Worm (Caenorhabditis elegans): ENCODE data around the gene ptc-1.

Gene ptc-1

DNA sequence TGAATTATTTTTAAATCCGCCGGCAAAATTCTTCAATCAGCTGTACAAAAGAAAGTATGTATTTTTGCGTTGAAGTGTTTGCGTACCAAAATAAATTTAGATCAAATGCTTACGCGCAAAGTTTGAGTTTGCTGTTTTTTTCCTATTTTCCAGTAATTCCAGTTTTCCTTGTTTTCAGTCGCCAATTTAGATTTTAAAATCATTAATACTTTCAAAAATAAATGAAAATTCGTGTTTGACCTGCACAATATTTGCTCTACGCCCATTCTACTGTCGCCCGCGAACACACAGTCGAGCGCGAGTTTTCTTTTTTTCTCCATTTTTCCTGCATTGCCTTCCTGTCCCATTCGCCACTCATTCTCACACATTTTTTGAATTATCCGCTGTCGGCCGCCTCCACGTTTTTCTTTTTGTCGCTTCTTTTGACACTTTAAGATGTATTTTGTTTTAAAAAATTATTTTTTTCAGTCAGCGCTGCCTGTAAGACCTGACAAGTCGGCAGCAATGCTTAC, at the start of gene ptc-1:
ptc-1 (plus strand) TSS at position 462 of the 512 bp plus-strand sequence.
- no peak for TF ChIP-seq sdz-12 (GFP tag; optimal IDR thresholded peaks at IDR 0.05)
- no peak for TF ChIP-seq madf-9 (GFP tag; conservative IDR thresholded peaks at IDR 0.05)
- no peak for TF ChIP-seq zfp-2 (tag; optimal IDR thresholded peaks at IDR 0.05)
- TF ChIP-seq arid-1 (GFP tag; conservative IDR thresholded peaks at IDR 0.05), result no peak
- no peak for TF ChIP-seq F10B5.3 (tag; optimal IDR thresholded peaks at IDR 0.05)
- TF ChIP-seq lin-1 (GFP tag; IDR thresholded peaks at IDR 0.05), result no peak
- TF ChIP-seq unc-130 (GFP tag; optimal IDR thresholded peaks at IDR 0.05), result peak; percentile 25

- peak in 1 of 2 experiments; percentile 33 for TF ChIP-seq lsy-2 (tag; optimal IDR thresholded peaks at IDR 0.05)
- TF ChIP-seq mes-2 (tag; optimal IDR thresholded peaks at IDR 0.05; ENCODE audit: poor library complexity, severe bottlenecking), result peak; percentile 45
- peak in 1 of 2 experiments; percentile 92 for TF ChIP-seq unc-62 (GFP tag; optimal IDR thresholded peaks at IDR 0.05 in 1 of 2)
- no peak for TF ChIP-seq unc-62 (tag; optimal IDR thresholded peaks at IDR 0.05)
- TF ChIP-seq spr-3 (GFP tag; optimal IDR thresholded peaks at IDR 0.05), result no peak
Measured at ce11 chrII:7845571-7846236, 47.3 kb upstream of the ptc-1 start, which contains the start of gene T09A5.4. TSS of gene T09A5.4 (plus strand) at chrII:7846186.

DNA sequence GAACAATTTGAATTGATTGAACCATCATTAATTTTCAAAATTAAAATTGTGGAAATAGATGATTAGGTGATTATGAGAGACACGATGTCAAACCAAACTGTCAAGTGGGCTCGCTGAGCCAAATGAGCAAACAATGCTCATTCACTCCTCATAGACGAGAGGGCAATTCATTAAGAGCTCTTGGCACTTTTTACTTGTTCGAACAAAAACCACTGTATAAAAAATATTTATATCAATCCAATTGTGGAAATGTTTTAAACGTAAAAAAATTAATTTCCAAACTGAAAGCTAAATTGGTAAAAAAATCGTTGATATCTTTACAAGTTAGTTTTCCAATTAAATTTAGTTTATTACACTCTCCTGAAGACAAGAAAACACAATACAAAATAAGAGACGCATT, 43.3 kb upstream of the ptc-1 start, which contains the start of gene acr-7:
acr-7 (minus strand) TSS at position 101 of the 400 bp plus-strand sequence.
- TF ChIP-seq sdz-12 (GFP tag; optimal IDR thresholded peaks at IDR 0.05), result no peak
- no peak for TF ChIP-seq duxl-1 (tag; optimal IDR thresholded peaks at IDR 0.05; ENCODE audit: poor library complexity)
- no peak for TF ChIP-seq spr-1 (tag; optimal IDR thresholded peaks at IDR 0.05)
- TF ChIP-seq F10B5.3 (tag; optimal IDR thresholded peaks at IDR 0.05), result no peak
- TF ChIP-seq ces-1 (GFP tag; optimal IDR thresholded peaks at IDR 0.05), result no peak
- TF ChIP-seq ceh-62 (tag; optimal IDR thresholded peaks at IDR 0.05), result no peak
- no peak for TF ChIP-seq F49E8.2 (tag; optimal IDR thresholded peaks at IDR 0.05; ENCODE audit: borderline replicate concordance)

DNA sequence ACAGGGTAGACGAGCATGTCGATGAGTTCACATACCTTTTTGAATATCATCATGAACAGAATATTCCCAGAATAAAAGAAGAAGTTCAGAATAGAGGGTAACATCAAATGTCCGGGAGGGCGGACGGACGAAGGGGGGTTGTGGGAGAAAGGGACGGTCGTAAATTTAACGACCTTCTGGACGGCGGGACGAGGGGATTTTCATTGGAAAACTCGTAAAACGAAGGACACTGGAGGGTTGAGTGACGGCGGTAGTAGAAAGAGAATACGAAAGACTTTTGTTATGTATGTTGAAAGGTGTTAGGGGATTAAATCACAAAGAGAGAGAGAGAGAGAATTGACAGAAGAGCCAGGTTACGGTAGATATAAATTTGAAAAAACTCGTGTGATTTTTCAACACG, 42.4 kb upstream of the ptc-1 start:
- TF ChIP-seq ces-1 (GFP tag; optimal IDR thresholded peaks at IDR 0.05), result no peak
- TF ChIP-seq php-3 (GFP tag; IDR thresholded peaks at IDR 0.05), result peak; percentile 84
- TF ChIP-seq lsy-2 (tag; optimal IDR thresholded peaks at IDR 0.05), result peak in 1 of 2 experiments; percentile 1

ce11 chrII:7851480-7851879, 41.5 kb upstream of the ptc-1 start:
- TF ChIP-seq nhr-28 (tag; optimal IDR thresholded peaks at IDR 0.05), result peak; percentile 58
- TF ChIP-seq Y48G9A.11 (GFP tag; IDR thresholded peaks at IDR 0.05), result no peak
- TF ChIP-seq dve-1 (tag; optimal IDR thresholded peaks at IDR 0.05; ENCODE audit: insufficient read depth), result peak; percentile 60
- no peak for TF ChIP-seq lin-1 (GFP tag; IDR thresholded peaks at IDR 0.05)
- TF ChIP-seq ctbp-1 (GFP tag; IDR thresholded peaks at IDR 0.05), result no peak
- no peak for TF ChIP-seq rbr-2 (tag; optimal IDR thresholded peaks at IDR 0.05)
- no peak for TF ChIP-seq nhr-77 (tag; optimal IDR thresholded peaks at IDR 0.05)
- TF ChIP-seq nhr-237 (tag; optimal IDR thresholded peaks at IDR 0.05), result no peak
- peak; percentile 73 for TF ChIP-seq pqm-1 (tag; optimal IDR thresholded peaks at IDR 0.05)
- TF ChIP-seq ZK337.2 (GFP tag; IDR thresholded peaks at IDR 0.05), result no peak
- no peak for TF ChIP-seq nhr-48 (tag; optimal IDR thresholded peaks at IDR 0.05)
- no peak for TF ChIP-seq daf-16 (GFP tag; optimal IDR thresholded peaks at IDR 0.05)
- TF ChIP-seq daf-16 (tag; optimal IDR thresholded peaks at IDR 0.05), result peak; percentile 51
- no peak for TF ChIP-seq zfp-3 (GFP tag; conservative IDR thresholded peaks at IDR 0.05)
- no peak for TF ChIP-seq egl-43 (GFP tag; IDR thresholded peaks at IDR 0.05)
- TF ChIP-seq ztf-11 (tag; optimal IDR thresholded peaks at IDR 0.05), result no peak
- TF ChIP-seq ceh-62 (tag; optimal IDR thresholded peaks at IDR 0.05), result no peak
- no peak for TF ChIP-seq nhr-25 (tag; optimal IDR thresholded peaks at IDR 0.05; ENCODE audit: borderline replicate concordance, insufficient read depth)
- no peak for TF ChIP-seq F44E2.7 (GFP tag; IDR thresholded peaks at IDR 0.05)
- no peak for TF ChIP-seq tra-1 (GFP tag; IDR thresholded peaks at IDR 0.05)
- no peak for TF ChIP-seq spr-1 (tag; optimal IDR thresholded peaks at IDR 0.05)
- no peak for TF ChIP-seq unc-39 (tag; optimal IDR thresholded peaks at IDR 0.05)
- TF ChIP-seq lin-39 (tag; optimal IDR thresholded peaks at IDR 0.05), result no peak
- no peak for TF ChIP-seq set-16 (GFP tag; IDR thresholded peaks at IDR 0.05)
- TF ChIP-seq hlh-11 (tag; optimal IDR thresholded peaks at IDR 0.05), result no peak
- TF ChIP-seq hmg-1.1 (GFP tag; IDR thresholded peaks at IDR 0.05), result 0 out of 2 replicates have a peak, but pooled peaks have one; percentile 37
- no peak for TF ChIP-seq skn-1 (tag; optimal IDR thresholded peaks at IDR 0.05)

Data from whole organism, L4 larva.